Worm (Caenorhabditis elegans): ENCODE data around the gene frpr-15.

frpr-15 gene

DNA sequence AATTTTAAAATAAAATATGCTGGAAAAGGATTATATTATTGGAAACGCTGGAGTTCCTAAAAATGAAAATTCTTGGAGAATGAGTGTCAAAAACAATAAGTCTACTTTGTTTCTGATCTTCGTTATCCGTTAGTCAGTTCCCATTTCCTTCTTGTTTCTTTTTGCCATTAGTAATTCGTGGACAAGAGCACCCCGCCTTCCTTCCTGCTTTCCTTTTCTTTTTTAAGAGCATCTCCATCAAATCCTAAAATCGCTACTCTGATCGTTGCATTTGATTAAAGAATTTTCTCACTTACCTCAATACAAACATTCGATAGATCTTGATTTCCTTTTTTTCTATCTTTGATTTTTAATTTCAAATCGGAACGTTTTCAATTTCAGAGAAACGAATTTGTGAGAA lies at the start of gene frpr-15:
Gene frpr-15 (plus strand): TSS at position 301 of the 400 bp plus-strand sequence.
- TF ChIP-seq lin-54 (GFP tag; optimal IDR thresholded peaks at IDR 0.05), result no peak
- no peak for TF ChIP-seq rpc-1 (optimal IDR thresholded peaks at IDR 0.05)
- TF ChIP-seq rpc-1 (tag; optimal IDR thresholded peaks at IDR 0.05), result no peak
- TF ChIP-seq ztf-25 (GFP tag; IDR thresholded peaks at IDR 0.05), result no peak
- no peak for TF ChIP-seq pha-4 (tag; optimal IDR thresholded peaks at IDR 0.05)
- no peak for TF ChIP-seq F10E7.11 (tag; optimal IDR thresholded peaks at IDR 0.05)
- no peak for TF ChIP-seq xnd-1 (tag; optimal IDR thresholded peaks at IDR 0.05)
- TF ChIP-seq madf-3 (GFP tag; IDR thresholded peaks at IDR 0.05), result no peak

DNA sequence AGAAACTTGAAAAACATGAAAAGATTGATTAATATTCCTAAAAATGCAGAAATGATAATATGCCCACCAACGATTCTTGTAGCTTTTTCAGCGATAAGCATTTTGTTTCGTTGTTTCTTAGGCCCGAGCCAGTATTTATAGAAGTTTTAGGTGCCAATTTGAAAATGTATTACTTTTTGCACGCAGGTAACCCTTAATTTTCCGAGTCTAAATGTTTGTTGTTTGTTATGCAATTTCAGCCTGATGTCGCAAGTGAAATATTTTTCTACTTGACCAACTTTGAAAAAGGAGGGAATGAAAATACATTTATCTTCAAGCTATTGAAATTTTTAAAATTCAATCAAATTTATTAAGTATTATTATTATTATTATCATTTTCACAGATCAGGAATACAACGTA lies 47.9 kb upstream of the frpr-15 start, which contains the start of gene srx-113:
Gene srx-113 (minus strand): TSS at position 101 of the 400 bp plus-strand sequence.
- TF ChIP-seq attf-3 (GFP tag; conservative IDR thresholded peaks at IDR 0.05) (no peak), nfya-1 (tag; optimal IDR thresholded peaks at IDR 0.05; ENCODE audit: borderline replicate concordance, insufficient read depth) (no peak), ccch-3 (GFP tag; optimal IDR thresholded peaks at IDR 0.05) (no peak), tbx-9 (tag; optimal IDR thresholded peaks at IDR 0.05; ENCODE audit: borderline replicate concordance) (no peak), C06A6.2 (GFP tag; conservative IDR thresholded peaks at IDR 0.05) (no peak), pha-4 (tag; optimal IDR thresholded peaks at IDR 0.05) (no peak), D2030.7 (GFP tag; IDR thresholded peaks at IDR 0.05) (no peak), K12H6.12 (tag; optimal IDR thresholded peaks at IDR 0.05) (no peak), dox-1 (GFP tag; IDR thresholded peaks at IDR 0.05) (no peak), nhr-120 (GFP tag; IDR thresholded peaks at IDR 0.05) (no peak), B0336.3 (GFP tag; IDR thresholded peaks at IDR 0.05) (no peak), ets-4 (GFP tag; optimal IDR thresholded peaks at IDR 0.05) (no peak), B0035.1 (tag; optimal IDR thresholded peaks at IDR 0.05) (no peak), mxl-1 (tag; optimal IDR thresholded peaks at IDR 0.05) (no peak), Y53G8AR.9 (GFP tag; conservative IDR thresholded peaks at IDR 0.05) (no peak), atf-7 (tag; optimal IDR thresholded peaks at IDR 0.05) (no peak)

DNA sequence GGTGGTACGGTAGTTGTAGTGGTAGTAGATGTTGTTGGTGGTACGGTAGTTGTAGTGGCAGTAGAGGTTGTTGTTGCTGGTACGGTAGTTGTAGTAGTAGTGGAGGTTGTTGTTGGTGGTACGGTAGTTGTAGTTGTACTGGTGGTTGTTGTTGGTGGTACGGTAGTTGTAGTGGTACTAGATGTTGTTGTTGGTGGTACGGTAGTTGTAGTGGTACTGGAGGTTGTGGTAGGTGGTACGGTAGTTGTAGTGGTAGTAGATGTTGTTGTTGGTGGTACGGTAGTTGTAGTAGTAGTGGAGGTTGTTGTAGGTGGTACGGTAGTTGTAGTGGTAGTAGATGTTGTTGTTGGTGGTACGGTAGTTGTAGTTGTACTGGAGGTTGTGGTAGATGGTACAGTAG lies 46.9 kb upstream of the frpr-15 start:
- TF ChIP-seq dox-1 (GFP tag; IDR thresholded peaks at IDR 0.05) (no peak), xnd-1 (tag; optimal IDR thresholded peaks at IDR 0.05) (no peak), mes-4 (tag; optimal IDR thresholded peaks at IDR 0.05) (no peak), akir-1 (GFP tag; optimal IDR thresholded peaks at IDR 0.05) (no peak), bed-1 (GFP tag; IDR thresholded peaks at IDR 0.05) (0 out of 2 replicates have a peak, but pooled peaks have one; percentile 16)

DNA sequence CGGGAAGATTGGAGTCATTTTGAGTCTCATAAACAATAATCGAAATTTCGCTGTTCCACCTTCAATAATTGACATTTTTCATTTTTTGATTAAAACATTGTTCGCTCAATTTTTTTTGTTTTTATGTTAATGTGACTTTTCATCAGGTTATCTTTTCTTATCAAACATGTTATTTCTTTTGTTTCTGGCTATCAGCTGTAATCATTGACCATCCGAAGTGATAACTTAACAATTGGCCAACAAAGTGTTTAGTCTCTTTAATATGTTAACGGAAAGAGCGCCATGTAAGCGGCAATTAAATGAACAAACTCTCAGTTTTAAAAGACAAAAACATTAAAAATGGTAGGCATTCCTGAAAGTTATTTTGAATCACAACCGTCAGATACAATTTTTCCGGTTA lies 45.9 kb upstream of the frpr-15 start:
- TF ChIP-seq attf-6 (GFP tag; IDR thresholded peaks at IDR 0.05) (no peak), dpl-1 (GFP tag; optimal IDR thresholded peaks at IDR 0.05) (no peak), ztf-26 (tag; optimal IDR thresholded peaks at IDR 0.05) (no peak), bed-2 (GFP tag; IDR thresholded peaks at IDR 0.05) (no peak), sdz-38 (tag; optimal IDR thresholded peaks at IDR 0.05) (no peak), nfyb-1 (GFP tag; IDR thresholded peaks at IDR 0.05) (no peak), nfya-2 (GFP tag; IDR thresholded peaks at IDR 0.05) (no peak), F39B2.1 (GFP tag; IDR thresholded peaks at IDR 0.05) (no peak), mes-4 (tag; optimal IDR thresholded peaks at IDR 0.05) (no peak), ceh-58 (GFP tag; IDR thresholded peaks at IDR 0.05) (no peak)

DNA sequence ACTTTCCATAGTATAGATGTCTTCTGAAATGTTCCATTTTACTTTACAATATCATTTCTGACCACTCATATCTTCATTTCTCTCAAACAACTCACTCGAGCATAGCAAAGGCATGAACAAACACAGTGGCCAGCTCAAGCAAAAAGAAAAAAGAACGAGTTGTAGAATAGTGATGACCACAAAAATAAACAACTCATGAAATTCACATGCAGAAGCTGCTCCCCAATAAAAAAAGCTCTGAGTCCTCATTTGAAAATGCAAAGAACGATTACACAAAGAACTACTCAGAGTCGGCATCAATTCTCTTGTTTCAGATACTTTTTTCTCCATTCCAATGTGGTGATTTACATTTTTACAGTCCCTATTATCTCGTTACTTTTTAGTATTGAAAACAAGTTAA lies 45.2 kb upstream of the frpr-15 start:
- no peak for TF ChIP-seq him-1 (tag; optimal IDR thresholded peaks at IDR 0.05)
- TF ChIP-seq die-1 (tag; optimal IDR thresholded peaks at IDR 0.05), result no peak
- no peak for TF ChIP-seq sptf-2 (GFP tag; optimal IDR thresholded peaks at IDR 0.05)
- TF ChIP-seq nhr-80 (tag; optimal IDR thresholded peaks at IDR 0.05), result no peak
- no peak for TF ChIP-seq rcor-1 (GFP tag; IDR thresholded peaks at IDR 0.05)
- TF ChIP-seq aptf-3 (GFP tag; IDR thresholded peaks at IDR 0.05), result no peak
- no peak for TF ChIP-seq ztf-26 (tag; optimal IDR thresholded peaks at IDR 0.05)
- TF ChIP-seq mcd-1 (GFP tag; IDR thresholded peaks at IDR 0.05), result no peak
- no peak for TF ChIP-seq sea-2 (GFP tag; IDR thresholded peaks at IDR 0.05)
- TF ChIP-seq atf-7 (tag; optimal IDR thresholded peaks at IDR 0.05), result no peak
- no peak for TF ChIP-seq Y79H2A.3 (GFP tag; conservative IDR thresholded peaks at IDR 0.05)
- TF ChIP-seq ekl-4 (GFP tag; IDR thresholded peaks at IDR 0.05), result no peak
- TF ChIP-seq F57C9.4 (tag; optimal IDR thresholded peaks at IDR 0.05), result no peak
- TF ChIP-seq nhr-179 (tag; optimal IDR thresholded peaks at IDR 0.05), result no peak
